Fruit fly (Drosophila melanogaster) whole organism: ENCODE results near the gene CG40198.

Experiments used
- psq ChIP-seq: fragments of >200 bp; optimal IDR thresholded peaks from 2 replicates; lab custom pipeline; 2017
- usp ChIP-seq: fragments of >200 bp; optimal IDR thresholded peaks from 2 replicates; lab custom pipeline; 2017; ENCODE audit warnings: missing biosample characterization, missing genetic modification characterization, mixed read lengths

DNA sequence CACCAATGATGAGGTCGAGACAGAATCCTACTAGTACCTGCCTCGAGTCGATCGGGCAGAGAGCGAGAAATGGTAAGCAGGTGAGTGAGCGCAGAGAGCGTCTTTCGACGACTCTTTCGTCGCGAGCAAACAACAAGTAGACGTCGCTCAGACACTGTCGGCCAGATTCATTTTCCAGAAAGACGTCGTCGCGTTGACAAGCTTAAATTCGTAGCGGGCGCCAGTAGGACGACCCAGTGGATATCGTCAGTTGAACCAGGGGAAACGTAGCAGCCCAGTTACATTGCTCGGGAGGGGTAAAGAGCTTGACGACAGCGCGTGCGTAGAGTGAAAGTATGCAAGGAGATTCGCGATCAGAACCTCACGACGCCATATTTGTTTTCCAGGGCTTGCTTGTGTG lies 12.4 kb upstream of the CG40198 start, which contains the start of gene CG12581:
- TF ChIP-seq usp (no peak), psq (lab: Kevin White, UChicago) (no peak)
